Worm (Caenorhabditis elegans) whole organism, early embryonic: ENCODE measurements around the gene C33D9.8.

Experiments used
- F13C5.2 ChIP-seq: sonication (generic microtip); optimal IDR thresholded peaks from 2 replicates; lab custom pipeline; 2017; ENCODE audit warnings: mild to moderate bottlenecking, missing genetic modification characterization, inconsistent platforms, missing compliant biosample characterization
- aly-1 ChIP-seq: sonication (generic microtip); optimal IDR thresholded peaks from 2 replicates; lab custom pipeline; 2016; ENCODE audit warnings: missing genetic modification characterization, missing compliant biosample characterization
- ama-1 ChIP-seq: fragments of 150-350 bp; optimal IDR thresholded peaks from 2 replicates; lab custom pipeline; 2014
- ceh-13 ChIP-seq: fragments of 200-800 bp; sonication (Bioruptor generic); optimal IDR thresholded peaks from 2 replicates; lab custom pipeline; 2018; ENCODE audit warnings: mild to moderate bottlenecking, missing genetic modification characterization, missing compliant biosample characterization
- ceh-36 ChIP-seq: sonication (generic microtip); optimal IDR thresholded peaks from 2 replicates; lab custom pipeline; 2016; ENCODE audit warnings: missing genetic modification characterization, inconsistent platforms, missing compliant biosample characterization
- ets-7 ChIP-seq: sonication (generic microtip); optimal IDR thresholded peaks from 2 replicates; lab custom pipeline; 2016; ENCODE audit warnings: missing genotype, missing genetic modification characterization, missing compliant biosample characterization
- flt-1 ChIP-seq: fragments of 200-800 bp; sonication (Bioruptor generic); IDR thresholded peaks from 2 replicates; pipeline ENCODE4 v1.3.6; 2022; ENCODE audit warnings: missing genetic modification characterization, missing compliant biosample characterization
- hmbx-1 ChIP-seq: sonication (generic microtip); optimal IDR thresholded peaks from 2 replicates; lab custom pipeline; 2016; ENCODE audit warnings: mild to moderate bottlenecking, missing genetic modification characterization, missing compliant biosample characterization
- hnd-1 ChIP-seq: sonication (generic microtip); optimal IDR thresholded peaks from 2 replicates; lab custom pipeline; 2016; ENCODE audit warnings: missing genetic modification characterization, missing compliant biosample characterization
- pes-1 ChIP-seq: fragments of 200-800 bp; sonication (Bioruptor generic); IDR thresholded peaks from 2 replicates; pipeline ENCODE4 v1.3.6; 2022; ENCODE audit warnings: missing genetic modification reagents, missing genetic modification characterization, missing compliant biosample characterization
- scrt-1 ChIP-seq: fragments of 200-800 bp; sonication (Bioruptor generic); IDR thresholded peaks from 2 replicates; pipeline ENCODE4 v1.3.6; 2022; ENCODE audit warnings: missing genetic modification characterization, missing compliant biosample characterization
- sea-1 ChIP-seq: fragments of 200-800 bp; sonication (Bioruptor generic); conservative IDR thresholded peaks from 2 replicates; pipeline ENCODE4 v1.3.6; 2022; ENCODE audit warnings: missing genetic modification characterization, missing compliant biosample characterization
- tbx-11 ChIP-seq: fragments of 200-800 bp; sonication (Bioruptor generic); IDR thresholded peaks from 2 replicates; pipeline ENCODE4 v1.3.6; 2022; ENCODE audit warnings: missing genetic modification characterization, missing compliant biosample characterization
- tra-4 ChIP-seq: sonication (generic microtip); optimal IDR thresholded peaks from 2 replicates; lab custom pipeline; 2017; ENCODE audit warnings: missing genetic modification characterization, missing compliant biosample characterization

- no peak for TF ChIP-seq aly-1 (tag; lab: Kevin White, UChicago)
- TF ChIP-seq ceh-13: no peak
- TF ChIP-seq tra-4 (tag; lab: Kevin White, UChicago): no peak
- no peak for TF ChIP-seq ceh-36 (tag; lab: Kevin White, UChicago)
- no peak for TF ChIP-seq ama-1 (lab: Kevin White, UChicago)
- TF ChIP-seq ets-7 (tag; lab: Kevin White, UChicago): no peak
- TF ChIP-seq tbx-11 (GFP tag; lab: Robert Waterston, UW): no peak
- TF ChIP-seq F13C5.2 (tag; lab: Kevin White, UChicago): no peak
- no peak for TF ChIP-seq sea-1
- TF ChIP-seq hmbx-1: no peak
- no peak for TF ChIP-seq flt-1
- no peak for TF ChIP-seq pes-1 (GFP tag; lab: Robert Waterston, UW)
- no peak for TF ChIP-seq scrt-1 (GFP tag; lab: Robert Waterston, UW)
- no peak for TF ChIP-seq hnd-1
Observed at ce11 chrIV:8754146-8754545, 32.4 kb downstream of the C33D9.8 start.
